Fruit fly (Drosophila melanogaster): ENCODE data around the gene dsx-c73A.

DNA sequence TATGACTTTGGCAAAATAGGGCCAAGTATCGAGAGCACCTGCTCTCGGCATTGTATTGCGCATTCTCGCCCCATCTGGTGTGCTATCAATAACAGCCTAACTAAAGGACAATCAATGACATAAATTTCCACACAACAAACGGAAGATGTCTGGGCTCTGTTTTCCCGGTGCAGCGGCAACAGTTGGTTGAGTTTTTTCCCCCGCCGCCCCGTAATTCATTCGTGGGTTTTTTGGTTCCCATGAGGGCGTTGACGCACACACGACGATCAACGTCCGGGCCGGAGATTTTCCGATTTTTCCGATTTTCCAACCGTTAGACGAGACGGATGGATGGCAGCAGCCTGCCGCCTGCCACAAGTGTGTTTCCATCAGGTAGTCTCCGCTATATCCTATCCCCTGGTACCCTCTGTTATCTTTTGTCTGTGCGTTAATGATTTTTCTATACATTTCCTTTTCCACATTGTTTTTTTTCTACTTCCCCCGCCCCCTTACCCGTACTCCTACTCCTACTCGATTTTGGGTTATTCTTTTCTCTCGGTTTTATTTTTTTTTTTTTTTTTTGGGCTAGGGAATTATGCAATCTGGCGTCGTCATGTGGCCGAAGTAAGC, 23.9 kb upstream of the dsx-c73A start:
- TF ChIP-seq usp (GFP tag; optimal IDR thresholded peaks at IDR 0.05) (no peak), Dll (optimal IDR thresholded peaks at IDR 0.05) (no peak), EcR (GFP tag; optimal IDR thresholded peaks at IDR 0.05) (no peak), pan (optimal IDR thresholded peaks at IDR 0.05) (no peak), psq (optimal IDR thresholded peaks at IDR 0.05) (no peak)

All from whole organism.